Worm (Caenorhabditis elegans): Measurements from ENCODE around the gene fbxb-53.

- TF ChIP-seq cog-1 (tag; optimal IDR thresholded peaks at IDR 0.05) (no peak), T22C8.4 (GFP tag; IDR thresholded peaks at IDR 0.05) (no peak), flt-1 (GFP tag; IDR thresholded peaks at IDR 0.05) (no peak), ref-1 (GFP tag; conservative IDR thresholded peaks at IDR 0.05) (no peak), tab-1 (GFP tag; IDR thresholded peaks at IDR 0.05) (no peak)
Observed at ce11 chrII:1735145-1735544, 21.5 kb upstream of the fbxb-53 start.
